Worm (Caenorhabditis elegans) whole organism, young adult: Measurements from ENCODE around the gene tbb-2.

Experiments used
- C06A6.2 ChIP-seq: fragments of 200-800 bp; sonication (Bioruptor generic); conservative IDR thresholded peaks from 2 replicates; pipeline ENCODE4 v1.3.6; 2022; ENCODE audit warnings: missing genetic modification characterization, missing compliant biosample characterization
- F39B2.1 ChIP-seq: fragments of 200-800 bp; sonication (Bioruptor generic); IDR thresholded peaks from 2 replicates; pipeline ENCODE4 v1.3.6; 2022; ENCODE audit warnings: missing genetic modification reagents, missing genetic modification characterization, missing compliant biosample characterization
- T26A5.8 ChIP-seq: sonication (generic microtip); optimal IDR thresholded peaks from 2 replicates; lab custom pipeline; 2016; ENCODE audit warnings: missing genetic modification characterization, missing compliant biosample characterization
- athp-1 ChIP-seq: sonication (generic microtip); optimal IDR thresholded peaks from 2 replicates; lab custom pipeline; 2017; ENCODE audit warnings: mild to moderate bottlenecking, missing genetic modification characterization, missing compliant biosample characterization
- dpl-1 ChIP-seq: fragments of 150-350 bp; optimal IDR thresholded peaks from 2 replicates; lab custom pipeline; 2014; ENCODE audit warnings: missing biosample characterization, missing genetic modification reagents, missing genetic modification characterization
- mel-28 ChIP-seq: sonication (generic microtip); optimal IDR thresholded peaks from 2 replicates; lab custom pipeline; 2016; ENCODE audit warnings: borderline replicate concordance, mild to moderate bottlenecking, missing genetic modification characterization, missing compliant biosample characterization
- nfyb-1 ChIP-seq: fragments of 200-800 bp; sonication (Bioruptor generic); IDR thresholded peaks from 2 replicates; pipeline ENCODE4 v1.3.6; 2022; ENCODE audit warnings: missing genetic modification reagents, missing genetic modification characterization, missing compliant biosample characterization
- xnd-1 ChIP-seq: sonication (generic microtip); optimal IDR thresholded peaks from 2 replicates; lab custom pipeline; 2016; ENCODE audit warnings: missing genotype, missing genetic modification reagents, missing genetic modification characterization, missing compliant biosample characterization

DNA sequence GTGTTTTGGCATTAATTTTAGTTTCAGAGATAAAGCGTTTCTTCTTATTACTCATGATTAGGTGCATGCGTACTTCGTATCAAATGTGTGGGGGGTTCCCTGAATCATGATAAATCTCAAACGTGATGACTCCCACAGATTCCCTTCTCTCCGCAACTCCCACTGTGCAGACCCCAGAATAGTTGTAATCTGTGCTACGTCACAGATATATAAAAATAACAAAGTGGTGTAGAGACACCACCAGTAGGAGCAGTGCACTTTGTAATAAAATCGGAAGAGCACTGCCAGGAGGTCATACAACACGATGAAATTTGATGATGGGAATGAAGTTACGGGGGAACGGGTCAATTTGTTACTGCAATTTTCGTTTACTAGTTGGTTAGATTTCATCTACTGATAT lies 26.1 kb downstream of the tbb-2 start:
- no peak for TF ChIP-seq dpl-1 (GFP tag; lab: Kevin White, UChicago)
- no peak for TF ChIP-seq xnd-1 (tag; lab: Kevin White, UChicago)
- TF ChIP-seq athp-1 (tag; lab: Kevin White, UChicago): no peak
- no peak for TF ChIP-seq F39B2.1 (GFP tag; lab: Robert Waterston, UW)
- TF ChIP-seq nfyb-1: no peak
- TF ChIP-seq T26A5.8: no peak
- no peak for TF ChIP-seq mel-28 (tag; lab: Kevin White, UChicago)
- no peak for TF ChIP-seq C06A6.2 (GFP tag; lab: Robert Waterston, UW)
